Fruit fly (Drosophila melanogaster): ENCODE data around the gene CG16888.

- TF ChIP-seq CG3163 (GFP tag; optimal IDR thresholded peaks at IDR 0.05) (no peak), pfk (GFP tag; optimal IDR thresholded peaks at IDR 0.05) (no peak), Aef1 (GFP tag; IDR thresholded peaks at IDR 0.05) (no peak), fu2 (GFP tag; optimal IDR thresholded peaks at IDR 0.05) (no peak)
Measured at dm6 chr2L:13807097-13807496, 6.0 kb downstream of the CG16888 start.

Data from whole organism, embryonic.